Fruit fly (Drosophila melanogaster): ENCODE measurements around the gene Sec20.

dm6 chr3R:5797709-5798108 lies 26.6 kb downstream of the Sec20 start:
- TF ChIP-seq br (GFP tag; optimal IDR thresholded peaks at IDR 0.05) = no peak
- no peak for TF ChIP-seq Hr83 (GFP tag; optimal IDR thresholded peaks at IDR 0.05; ENCODE audit: poor library complexity, severe bottlenecking)
- no peak for TF ChIP-seq pan (optimal IDR thresholded peaks at IDR 0.05)
- no peak for TF ChIP-seq sage (GFP tag; optimal IDR thresholded peaks at IDR 0.05)
- TF ChIP-seq brk (GFP tag; optimal IDR thresholded peaks at IDR 0.05) = no peak
- no peak for TF ChIP-seq Hnf4 (GFP tag; optimal IDR thresholded peaks at IDR 0.05)
- TF ChIP-seq h (GFP tag; optimal IDR thresholded peaks at IDR 0.05) = no peak
- no peak for TF ChIP-seq foxo (GFP tag; optimal IDR thresholded peaks at IDR 0.05)
- TF ChIP-seq Dif (GFP tag; optimal IDR thresholded peaks at IDR 0.05; ENCODE audit: partially characterized antibody) = no peak
- no peak for TF ChIP-seq fru (GFP tag; optimal IDR thresholded peaks at IDR 0.05)

Measured in whole organism, wandering third instar larva.